Worm (Caenorhabditis elegans) whole organism, L2 larva: ENCODE measurements around the gene F32D8.15.
A peak's percentile ranks its signal among the peaks of the same experiment; 100 is the strongest.

Experiments used
- C34F6.9 ChIP-seq: fragments of 150-350 bp; optimal IDR thresholded peaks from 2 replicates; lab custom pipeline; 2014; ENCODE audit warnings: missing biosample characterization, missing genetic modification characterization
- F13H6.1 ChIP-seq: sonication (generic microtip); optimal IDR thresholded peaks from 2 replicates; lab custom pipeline; 2016; ENCODE audit warnings: missing genetic modification characterization, missing compliant biosample characterization
- R02D3.7 ChIP-seq: fragments of 150-350 bp; optimal IDR thresholded peaks from 2 replicates; lab custom pipeline; 2014; ENCODE audit warnings: missing biosample characterization, missing genetic modification characterization
- Y55F3AM.14 ChIP-seq: fragments of 200-800 bp; sonication (Bioruptor generic); optimal IDR thresholded peaks from 2 replicates; lab custom pipeline; 2018; ENCODE audit warnings: mild to moderate bottlenecking, missing genetic modification characterization, missing compliant biosample characterization
- ZK546.5 ChIP-seq: sonication (generic microtip); optimal IDR thresholded peaks from 2 replicates; lab custom pipeline; 2017; ENCODE audit warnings: missing biosample characterization, missing genetic modification characterization
- alr-1 ChIP-seq: fragments of 150-350 bp; optimal IDR thresholded peaks from 2 replicates; lab custom pipeline; 2014; ENCODE audit warnings: missing biosample characterization, missing genetic modification characterization
- aly-2 ChIP-seq: fragments of 150-350 bp; optimal IDR thresholded peaks from 2 replicates; lab custom pipeline; 2014; ENCODE audit warnings: missing biosample characterization, missing genetic modification characterization
- ama-1 ChIP-seq: fragments of 150-350 bp; optimal IDR thresholded peaks from 2 replicates; lab custom pipeline; 2018; ENCODE audit warnings: inconsistent platforms
- blmp-1 ChIP-seq: sonication (generic microtip); optimal IDR thresholded peaks from 2 replicates; lab custom pipeline; 2017; ENCODE audit warnings: missing genetic modification characterization, mild to moderate bottlenecking, missing compliant biosample characterization, antibody characterized with exemption, moderate library complexity; ENCODE audit not compliant: insufficient read depth
- ceh-16 ChIP-seq: fragments of 150-350 bp; optimal IDR thresholded peaks from 2 replicates; lab custom pipeline; 2014; ENCODE audit warnings: missing biosample characterization, missing genetic modification characterization
- ceh-82 ChIP-seq: fragments of 150-350 bp; optimal IDR thresholded peaks from 2 replicates; lab custom pipeline; 2014; ENCODE audit warnings: missing biosample characterization, missing genetic modification characterization
- crh-2 ChIP-seq: sonication (generic microtip); optimal IDR thresholded peaks from 2 replicates; lab custom pipeline; 2017; ENCODE audit warnings: missing biosample characterization, missing genetic modification characterization
- dmd-4 ChIP-seq: sonication (generic microtip); optimal IDR thresholded peaks from 2 replicates; lab custom pipeline; 2017; ENCODE audit warnings: missing biosample characterization, missing genetic modification characterization
- egl-27 ChIP-seq: sonication (generic microtip); optimal IDR thresholded peaks from 3 replicates; lab custom pipeline; 2017; ENCODE audit warnings: missing biosample characterization, missing genetic modification reagents, missing genetic modification characterization
- elt-1 ChIP-seq: fragments of 150-350 bp; optimal IDR thresholded peaks from 2 replicates; lab custom pipeline; 2014; ENCODE audit warnings: missing biosample characterization, missing genetic modification characterization
- elt-3 ChIP-seq: sonication (generic microtip); optimal IDR thresholded peaks from 2 replicates; lab custom pipeline; 2017; ENCODE audit warnings: missing biosample characterization, missing genetic modification characterization
- fos-1 ChIP-seq: fragments of 150-350 bp; optimal IDR thresholded peaks from 2 replicates; lab custom pipeline; 2014; ENCODE audit warnings: missing biosample characterization, missing genetic modification characterization
- gmeb-1 ChIP-seq: fragments of 150-350 bp; optimal IDR thresholded peaks from 2 replicates; lab custom pipeline; 2014; ENCODE audit warnings: missing biosample characterization, missing genetic modification characterization
- lin-11 ChIP-seq: fragments of 150-350 bp; sonication (generic microtip); optimal IDR thresholded peaks from 2 replicates; lab custom pipeline; 2014; ENCODE audit warnings: missing biosample characterization, missing genetic modification characterization, inconsistent platforms, mixed read lengths
- lin-13 ChIP-seq: fragments of 150-350 bp; optimal IDR thresholded peaks from 2 replicates; lab custom pipeline; 2014; ENCODE audit warnings: missing biosample characterization, missing genetic modification reagents, missing genetic modification characterization
- lin-39 ChIP-seq: fragments of 150-350 bp; optimal IDR thresholded peaks from 2 replicates; lab custom pipeline; 2014; ENCODE audit warnings: missing biosample characterization, missing genetic modification reagents, missing genetic modification characterization
- lsy-2 ChIP-seq, 2 experiments: fragments of 150-350 bp in 1 of 2; sonication (generic microtip) in 1 of 2; optimal IDR thresholded peaks; 2 replicates each; lab custom pipeline; 2014 to 2017; ENCODE audit warnings: missing biosample characterization in 2 of 2, missing genetic modification characterization in 2 of 2
- mab-5 ChIP-seq: fragments of 150-350 bp; optimal IDR thresholded peaks from 2 replicates; lab custom pipeline; 2014; ENCODE audit warnings: missing biosample characterization, missing genetic modification characterization
- mbf-1 ChIP-seq: sonication (generic microtip); optimal IDR thresholded peaks from 2 replicates; lab custom pipeline; 2017; ENCODE audit warnings: missing biosample characterization, missing genetic modification characterization
- mdl-1 ChIP-seq, 2 experiments: fragments of 150-350 bp in 1 of 2; sonication (generic microtip) in 1 of 2; optimal IDR thresholded peaks; 2 replicates each; lab custom pipeline; 2017; ENCODE audit warnings: missing biosample characterization in 2 of 2, missing genetic modification characterization in 2 of 2
- nhr-10 ChIP-seq: sonication (generic microtip); optimal IDR thresholded peaks from 2 replicates; lab custom pipeline; 2017; ENCODE audit warnings: missing biosample characterization, missing genetic modification characterization
- nhr-11 ChIP-seq: fragments of 150-350 bp; optimal IDR thresholded peaks from 2 replicates; lab custom pipeline; 2014; ENCODE audit warnings: missing biosample characterization, missing genetic modification characterization
- nhr-12 ChIP-seq: fragments of 150-350 bp; optimal IDR thresholded peaks from 2 replicates; lab custom pipeline; 2014; ENCODE audit warnings: missing biosample characterization, missing genetic modification characterization
- nhr-129 ChIP-seq: fragments of 150-350 bp; optimal IDR thresholded peaks from 2 replicates; lab custom pipeline; 2014; ENCODE audit warnings: missing biosample characterization, missing genetic modification characterization
- nhr-21 ChIP-seq: fragments of 150-350 bp; optimal IDR thresholded peaks from 2 replicates; lab custom pipeline; 2014; ENCODE audit warnings: missing biosample characterization, missing genetic modification characterization
- nhr-23 ChIP-seq: fragments of 150-350 bp; optimal IDR thresholded peaks from 2 replicates; lab custom pipeline; 2014; ENCODE audit warnings: missing biosample characterization, missing genetic modification reagents, missing genetic modification characterization
- nhr-237 ChIP-seq: fragments of 150-350 bp; optimal IDR thresholded peaks from 2 replicates; lab custom pipeline; 2014; ENCODE audit warnings: missing biosample characterization, missing genetic modification characterization
- nhr-25 ChIP-seq: fragments of 150-350 bp; sonication (generic microtip); optimal IDR thresholded peaks from 3 replicates; lab custom pipeline; 2014; ENCODE audit warnings: missing biosample characterization, missing genetic modification characterization
- nhr-6 ChIP-seq: fragments of 150-350 bp; optimal IDR thresholded peaks from 2 replicates; lab custom pipeline; 2014; ENCODE audit warnings: missing biosample characterization, missing genetic modification characterization
- nhr-77 ChIP-seq: fragments of 150-350 bp; optimal IDR thresholded peaks from 2 replicates; lab custom pipeline; 2014; ENCODE audit warnings: missing biosample characterization, missing genetic modification characterization
- peb-1 ChIP-seq: fragments of 150-350 bp; optimal IDR thresholded peaks from 2 replicates; lab custom pipeline; 2014; ENCODE audit warnings: missing biosample characterization, missing genetic modification characterization
- sem-4 ChIP-seq: fragments of 150-350 bp; optimal IDR thresholded peaks from 2 replicates; lab custom pipeline; 2014; ENCODE audit warnings: missing biosample characterization, missing genetic modification reagents, missing genetic modification characterization
- skn-1 ChIP-seq: sonication (generic microtip); optimal IDR thresholded peaks from 2 replicates; lab custom pipeline; 2017; ENCODE audit warnings: missing biosample characterization, missing genetic modification characterization
- sma-3 ChIP-seq: sonication (generic microtip); optimal IDR thresholded peaks from 2 replicates; lab custom pipeline; 2016; ENCODE audit warnings: missing genetic modification reagents, missing genetic modification characterization, missing compliant biosample characterization
- sma-9 ChIP-seq, 2 experiments: fragments of 150-350 bp in 1 of 2; sonication (generic microtip) in 1 of 2; optimal IDR thresholded peaks; 2 replicates each; lab custom pipeline; 2014 to 2016; ENCODE audit warnings: missing genetic modification characterization in 2 of 2, mild to moderate bottlenecking in 1 of 2, missing biosample characterization in 1 of 2, missing compliant biosample characterization in 1 of 2, missing genetic modification reagents in 1 of 2, moderate library complexity in 1 of 2
- snpc-4 ChIP-seq: fragments of 150-350 bp; optimal IDR thresholded peaks from 2 replicates; lab custom pipeline; 2014; ENCODE audit warnings: missing biosample characterization, missing genetic modification characterization
- unc-39 ChIP-seq: fragments of 150-350 bp; optimal IDR thresholded peaks from 2 replicates; lab custom pipeline; 2014; ENCODE audit warnings: missing biosample characterization, missing genetic modification characterization
- unc-55 ChIP-seq: fragments of 150-350 bp; sonication (generic microtip); optimal IDR thresholded peaks from 3 replicates; lab custom pipeline; 2014; ENCODE audit warnings: missing biosample characterization, missing genetic modification reagents, missing genetic modification characterization
- unc-62 ChIP-seq: fragments of 150-350 bp; optimal IDR thresholded peaks from 2 replicates; lab custom pipeline; 2014; ENCODE audit warnings: missing biosample characterization, missing genetic modification reagents, missing genetic modification characterization
- zag-1 ChIP-seq: fragments of 150-350 bp; optimal IDR thresholded peaks from 2 replicates; lab custom pipeline; 2014; ENCODE audit warnings: missing biosample characterization, missing genetic modification characterization
- ztf-1 ChIP-seq: fragments of 200-800 bp; sonication (Bioruptor generic); conservative IDR thresholded peaks from 2 replicates; pipeline ENCODE4 v1.3.6; 2022; ENCODE audit warnings: missing genetic modification characterization, missing compliant biosample characterization
- ztf-11 ChIP-seq: sonication (generic microtip); optimal IDR thresholded peaks from 2 replicates; lab custom pipeline; 2017; ENCODE audit warnings: missing biosample characterization, missing genetic modification characterization
- ztf-4 ChIP-seq: fragments of 150-350 bp; optimal IDR thresholded peaks from 2 replicates; lab custom pipeline; 2014; ENCODE audit warnings: missing biosample characterization, missing genetic modification characterization

The F32D8.15 gene

DNA sequence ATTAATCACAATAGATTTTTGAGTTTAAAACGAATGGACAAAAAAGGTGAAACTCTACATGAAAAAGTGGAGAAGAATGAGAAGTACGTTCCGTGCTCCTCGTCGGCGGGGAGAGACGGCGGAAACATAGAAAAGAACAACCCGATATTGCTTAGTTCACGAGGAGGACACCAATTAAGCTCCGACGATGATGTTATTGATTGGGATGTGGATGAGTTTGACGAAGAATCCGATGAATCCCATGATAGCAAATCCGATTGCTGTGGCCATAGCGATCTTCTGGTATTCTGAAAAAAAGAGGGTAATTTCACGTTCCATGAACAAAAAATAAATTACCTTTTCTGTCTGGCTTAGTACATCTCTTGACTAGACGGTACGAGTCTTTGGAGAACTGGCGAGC, 7.1 kb upstream of the F32D8.15 start:
- TF ChIP-seq nhr-11: no peak
- no peak for TF ChIP-seq nhr-10 (tag; lab: Kevin White, UChicago)
- no peak for TF ChIP-seq ZK546.5 (tag; lab: Kevin White, UChicago)
- TF ChIP-seq lin-39 (tag; lab: Kevin White, UChicago): no peak
- no peak for TF ChIP-seq nhr-77 (tag; lab: Kevin White, UChicago)
- no peak for TF ChIP-seq ceh-82
- no peak for TF ChIP-seq zag-1
- no peak for TF ChIP-seq blmp-1 (tag; lab: Kevin White, UChicago)
- TF ChIP-seq egl-27 (tag; lab: Kevin White, UChicago): no peak
- TF ChIP-seq mab-5 (tag; lab: Kevin White, UChicago): no peak

DNA sequence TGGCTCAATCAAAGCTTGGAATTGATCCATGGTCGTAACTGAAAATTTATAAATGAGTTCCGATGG, 6.9 kb upstream of the F32D8.15 start, which contains the start of gene sec-61.G:
sec-61.G (minus strand) TSS at position 38 of the 66 bp plus-strand sequence.
- no peak for TF ChIP-seq elt-1 (tag; lab: Kevin White, UChicago)
- no peak for TF ChIP-seq nhr-77 (tag; lab: Kevin White, UChicago)
- TF ChIP-seq elt-3 (tag; lab: Kevin White, UChicago): no peak
- no peak for TF ChIP-seq nhr-11
- no peak for TF ChIP-seq dmd-4 (tag; lab: Kevin White, UChicago)
- no peak for TF ChIP-seq Y55F3AM.14 (GFP tag; lab: Kevin White, UChicago)
- no peak for TF ChIP-seq nhr-12
- no peak for TF ChIP-seq sem-4 (tag; lab: Kevin White, UChicago)
- no peak for TF ChIP-seq ceh-16 (tag; lab: Kevin White, UChicago)
- no peak for TF ChIP-seq skn-1
- TF ChIP-seq zag-1: no peak
- TF ChIP-seq alr-1: no peak
- no peak for TF ChIP-seq unc-39 (tag; lab: Kevin White, UChicago)
- TF ChIP-seq egl-27 (tag; lab: Kevin White, UChicago): no peak
- no peak for TF ChIP-seq C34F6.9
- TF ChIP-seq lin-39 (tag; lab: Kevin White, UChicago): no peak

ce11 chrV:10897172-10897571, 6.7 kb upstream of the F32D8.15 start:
- TF ChIP-seq F13H6.1 (tag; lab: Kevin White, UChicago) (peak; percentile 98), skn-1 (peak; percentile 80), nhr-6 (peak; percentile 97), nhr-129 (tag; lab: Kevin White, UChicago) (peak; percentile 98), ztf-11 (tag; lab: Kevin White, UChicago) (peak; percentile 71), lin-13 (GFP tag; lab: Kevin White, UChicago) (peak; percentile 98), elt-3 (tag; lab: Kevin White, UChicago) (no peak), sem-4 (tag; lab: Kevin White, UChicago) (peak; percentile 98), elt-1 (tag; lab: Kevin White, UChicago) (no peak), ztf-4 (tag; lab: Kevin White, UChicago) (peak; percentile 97), nhr-12 (peak; percentile 79), lin-11 (tag; lab: Kevin White, UChicago) (peak; percentile 99), Y55F3AM.14 (GFP tag; lab: Kevin White, UChicago) (peak; percentile 99), mab-5 (tag; lab: Kevin White, UChicago) (peak; percentile 97), nhr-25 (tag; lab: Kevin White, UChicago) (peak; percentile 99), lin-39 (tag; lab: Kevin White, UChicago) (peak; percentile 53), alr-1 (no peak), nhr-21 (peak; percentile 99), mbf-1 (tag; lab: Kevin White, UChicago) (no peak), egl-27 (tag; lab: Kevin White, UChicago) (peak; percentile 97), peb-1 (tag; lab: Kevin White, UChicago) (peak; percentile 40), ceh-16 (tag; lab: Kevin White, UChicago) (peak; percentile 95), nhr-23 (tag; lab: Kevin White, UChicago) (no peak), ama-1 (lab: Kevin White, UChicago) (peak; percentile 80), unc-39 (tag; lab: Kevin White, UChicago) (no peak), zag-1 (peak; percentile 94), nhr-237 (peak; percentile 85), ztf-1 (GFP tag; lab: Robert Waterston, UW) (no peak), lsy-2 (tag; optimal IDR thresholded peaks at IDR 0.05; lab: Kevin White, UChicago) (peak; percentile 95 to 98), nhr-10 (tag; lab: Kevin White, UChicago) (peak; percentile 79), ceh-82 (peak; percentile 93), unc-55 (GFP tag; lab: Kevin White, UChicago) (peak; percentile 100), unc-62 (GFP tag; lab: Kevin White, UChicago) (peak; percentile 95), snpc-4 (tag; lab: Kevin White, UChicago) (peak; percentile 89), C34F6.9 (peak; percentile 100), fos-1 (tag; lab: Kevin White, UChicago) (peak; percentile 98), sma-3 (peak; percentile 99), blmp-1 (tag; lab: Kevin White, UChicago) (peak; percentile 92), mdl-1 (tag; optimal IDR thresholded peaks at IDR 0.05; lab: Kevin White, UChicago) (peak; percentile 74 to 90), R02D3.7 (tag; lab: Kevin White, UChicago) (peak; percentile 71), aly-2 (tag; lab: Kevin White, UChicago) (peak; percentile 19), sma-9 (GFP tag; optimal IDR thresholded peaks at IDR 0.05; lab: Kevin White, UChicago) (peak; percentile 100), sma-9 (tag; optimal IDR thresholded peaks at IDR 0.05; lab: Kevin White, UChicago) (no peak), nhr-11 (peak; percentile 79), crh-2 (peak; percentile 99), ZK546.5 (tag; lab: Kevin White, UChicago) (peak; percentile 100), nhr-77 (tag; lab: Kevin White, UChicago) (peak; percentile 92), gmeb-1 (peak; percentile 100)
